Fruit fly (Drosophila melanogaster): ENCODE measurements around the gene ND-B14.5B.

DNA sequence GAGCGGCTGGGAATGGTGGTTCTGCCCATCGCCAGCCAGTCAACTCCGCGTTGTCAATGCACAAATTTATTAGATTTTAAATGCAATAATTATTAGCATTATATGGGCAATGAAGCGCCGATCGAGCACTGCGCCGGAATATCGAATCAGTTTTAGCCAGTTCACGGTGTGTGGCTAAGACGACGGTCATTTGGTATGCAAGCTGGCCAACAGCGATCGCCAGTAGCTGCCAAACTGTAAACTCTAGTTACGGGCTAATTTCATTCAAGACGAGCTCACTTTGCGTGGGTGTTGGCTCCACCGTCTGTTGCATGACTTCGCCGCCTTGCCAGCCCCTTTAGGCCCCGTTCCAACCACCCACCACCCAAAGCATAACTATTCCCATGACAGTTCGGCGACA, 10.2 kb upstream of the ND-B14.5B start:
- no peak for TF ChIP-seq toy (GFP tag; IDR thresholded peaks at IDR 0.05)
- no peak for TF ChIP-seq CG15269 (tag; optimal IDR thresholded peaks at IDR 0.05)
- TF ChIP-seq NK7.1 (GFP tag; optimal IDR thresholded peaks at IDR 0.05), result no peak
- no peak for TF ChIP-seq CG12071 (GFP tag; optimal IDR thresholded peaks at IDR 0.05)
- TF ChIP-seq kay (GFP tag; optimal IDR thresholded peaks at IDR 0.05), result no peak
- no peak for TF ChIP-seq CG5245 (GFP tag; optimal IDR thresholded peaks at IDR 0.05)
- TF ChIP-seq nerfin-2 (GFP tag; IDR thresholded peaks at IDR 0.05; ENCODE audit: partially characterized antibody), result no peak
- no peak for TF ChIP-seq pb (GFP tag; optimal IDR thresholded peaks at IDR 0.05)
- TF ChIP-seq ham (GFP tag; IDR thresholded peaks at IDR 0.05), result no peak
- no peak for TF ChIP-seq disco-r (GFP tag; optimal IDR thresholded peaks at IDR 0.05)

All from whole organism, embryonic.